Fruit fly (Drosophila melanogaster): ENCODE data around the gene Btk.

Btk gene

dm6 chr2L:8274958-8275584 is 25.8 kb downstream of the Btk start (continued):
- TF ChIP-seq Dbx (GFP tag; IDR thresholded peaks at IDR 0.05), result no peak
- peak; percentile 51; the same call in 1 of the 2 replicates for TF ChIP-seq sim (GFP tag; IDR thresholded peaks at IDR 0.05)
- peak; percentile 26; the same call in 1 of the 3 replicates for TF ChIP-seq CG2889 (GFP tag; IDR thresholded peaks at IDR 0.05)
- peak; percentile 26 for TF ChIP-seq CG10654 (GFP tag; optimal IDR thresholded peaks at IDR 0.05)
- TF ChIP-seq crp (GFP tag; optimal IDR thresholded peaks at IDR 0.05), result no peak
- TF ChIP-seq CG12391 (tag; optimal IDR thresholded peaks at IDR 0.05), result peak; percentile 82
- peak; percentile 60 for TF ChIP-seq CG13775 (GFP tag; optimal IDR thresholded peaks at IDR 0.05)
- no peak for TF ChIP-seq CG6791 (GFP tag; IDR thresholded peaks at IDR 0.05; ENCODE audit: partially characterized antibody)
- no peak for TF ChIP-seq CG13123 (GFP tag; optimal IDR thresholded peaks at IDR 0.05)
- TF ChIP-seq CG15073 (GFP tag; optimal IDR thresholded peaks at IDR 0.05), result no peak
- no peak for TF ChIP-seq aop (GFP tag; IDR thresholded peaks at IDR 0.05)
- TF ChIP-seq onecut (GFP tag; IDR thresholded peaks at IDR 0.05), result peak; percentile 47
- peak; percentile 84 for TF ChIP-seq nmo (GFP tag; optimal IDR thresholded peaks at IDR 0.05)
- TF ChIP-seq CG12236 (GFP tag; optimal IDR thresholded peaks at IDR 0.05), result no peak
- no peak for TF ChIP-seq her (GFP tag; optimal IDR thresholded peaks at IDR 0.05)
- no peak for TF ChIP-seq CG13624 (GFP tag; optimal IDR thresholded peaks at IDR 0.05)
- TF ChIP-seq CG1832 (GFP tag; optimal IDR thresholded peaks at IDR 0.05), result no peak
- no peak for TF ChIP-seq dan (GFP tag; IDR thresholded peaks at IDR 0.05)
- peak; percentile 94 for TF ChIP-seq sens (GFP tag)
- peak; percentile 67 for TF ChIP-seq CoRest (tag; optimal IDR thresholded peaks at IDR 0.05)
- no peak for TF ChIP-seq dimm (GFP tag; IDR thresholded peaks at IDR 0.05)
- TF ChIP-seq gsb (GFP tag; IDR thresholded peaks at IDR 0.05), result no peak
- peak; percentile 60 for TF ChIP-seq slbo (GFP tag; IDR thresholded peaks at IDR 0.05)
- peak; percentile 55; the same call in 1 of the 2 replicates for TF ChIP-seq Atf6 (GFP tag; IDR thresholded peaks at IDR 0.05)
- peak; percentile 85 for TF ChIP-seq CG15479 (GFP tag; optimal IDR thresholded peaks at IDR 0.05)
- TF ChIP-seq CG3847 (GFP tag; IDR thresholded peaks at IDR 0.05), result peak; percentile 46
- TF ChIP-seq fd96Cb (tag; optimal IDR thresholded peaks at IDR 0.05), result peak; percentile 63
- TF ChIP-seq tll (GFP tag; optimal IDR thresholded peaks at IDR 0.05), result peak in 1 of 2 experiments; percentile 83
- no peak for TF ChIP-seq CG31224 (GFP tag; IDR thresholded peaks at IDR 0.05)
- TF ChIP-seq CTCF (GFP tag; optimal IDR thresholded peaks at IDR 0.05), result no peak
- TF ChIP-seq CG1529 (GFP tag; optimal IDR thresholded peaks at IDR 0.05), result peak; percentile 32
- TF ChIP-seq CG1233 (GFP tag; optimal IDR thresholded peaks at IDR 0.05), result peak; percentile 63
- TF ChIP-seq HmgD (GFP tag; optimal IDR thresholded peaks at IDR 0.05), result no peak
- no peak for TF ChIP-seq CG10543 (GFP tag; optimal IDR thresholded peaks at IDR 0.05)
- no peak for TF ChIP-seq pros (GFP tag; optimal IDR thresholded peaks at IDR 0.05)
- peak; percentile 28; the same call in 1 of the 2 replicates for TF ChIP-seq peb (GFP tag; IDR thresholded peaks at IDR 0.05)
- TF ChIP-seq gt (GFP tag; IDR thresholded peaks at IDR 0.05), result no peak
- peak in 1 of 3 experiments; percentile 57 for TF ChIP-seq Stat92E (GFP tag; optimal IDR thresholded peaks at IDR 0.05)
- TF ChIP-seq CG3163 (GFP tag; optimal IDR thresholded peaks at IDR 0.05), result no peak
- TF ChIP-seq Hr3 (GFP tag; optimal IDR thresholded peaks at IDR 0.05), result peak; percentile 44
- no peak for TF ChIP-seq Antp (GFP tag; optimal IDR thresholded peaks at IDR 0.05)
- peak; percentile 80 for TF ChIP-seq trem (tag; optimal IDR thresholded peaks at IDR 0.05)
- TF ChIP-seq Dip3 (GFP tag; optimal IDR thresholded peaks at IDR 0.05), result no peak
- peak; percentile 42; the same call in 1 of the 3 replicates for TF ChIP-seq croc (GFP tag; conservative IDR thresholded peaks at IDR 0.05)
- TF ChIP-seq CG13296 (GFP tag; optimal IDR thresholded peaks at IDR 0.05), result no peak
- no peak for TF ChIP-seq Elba2 (GFP tag; optimal IDR thresholded peaks at IDR 0.05)
- TF ChIP-seq CG17568 (GFP tag; optimal IDR thresholded peaks at IDR 0.05), result peak; percentile 58
- TF ChIP-seq Bgb (GFP tag; IDR thresholded peaks at IDR 0.05; ENCODE audit: partially characterized antibody), result no peak
- TF ChIP-seq CG16815 (GFP tag; optimal IDR thresholded peaks at IDR 0.05), result peak; percentile 53
- no peak for TF ChIP-seq ems (GFP tag; optimal IDR thresholded peaks at IDR 0.05)
- peak; percentile 78 for TF ChIP-seq CG7839 (tag; optimal IDR thresholded peaks at IDR 0.05)

All from whole organism, embryonic.